Worm (Caenorhabditis elegans): ENCODE results near the gene srx-45.

DNA sequence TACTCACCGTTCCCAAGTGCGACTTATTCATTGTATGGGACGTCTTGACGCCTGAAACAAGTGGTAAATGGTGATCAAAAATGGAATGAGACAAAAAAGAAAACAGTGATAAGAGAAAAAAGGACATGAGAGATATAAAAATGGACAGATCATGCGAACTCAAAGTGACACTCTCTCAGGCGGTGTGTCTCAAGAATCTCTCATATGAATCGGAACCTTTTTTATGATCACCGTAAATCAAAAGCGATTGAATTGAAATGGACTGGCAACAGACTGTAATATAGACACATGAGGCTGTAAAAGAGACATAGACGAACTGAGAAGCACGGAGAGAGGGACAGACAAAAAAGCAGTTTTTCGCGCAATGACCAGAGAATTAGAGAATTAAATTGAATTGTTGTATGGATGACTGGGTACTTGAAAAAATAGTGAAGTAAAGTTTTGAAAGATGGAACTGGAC lies 37.5 kb downstream of the srx-45 start, which contains the start of gene clip-1:
- TF ChIP-seq ztf-29 (GFP tag; IDR thresholded peaks at IDR 0.05) (no peak), cog-1 (tag; optimal IDR thresholded peaks at IDR 0.05) (no peak), klf-2 (GFP tag; conservative IDR thresholded peaks at IDR 0.05) (no peak), ztf-23 (GFP tag; IDR thresholded peaks at IDR 0.05) (no peak), T22C8.4 (GFP tag; IDR thresholded peaks at IDR 0.05) (no peak)

All from whole organism, midembryonic.